Worm (Caenorhabditis elegans) whole organism, young adult: ENCODE results near the gene R04E5.7.

Experiments used
- B0261.1 ChIP-seq: sonication (generic microtip); optimal IDR thresholded peaks from 2 replicates; lab custom pipeline; 2016; ENCODE audit warnings: mild to moderate bottlenecking, missing genetic modification characterization, moderate library complexity, missing compliant biosample characterization
- B0336.3 ChIP-seq: fragments of 200-800 bp; sonication (Bioruptor generic); IDR thresholded peaks from 2 replicates; pipeline ENCODE4 v1.3.6; 2022; ENCODE audit warnings: missing genetic modification characterization, missing compliant biosample characterization
- C17E4.6 ChIP-seq: fragments of 200-800 bp; sonication (Bioruptor generic); IDR thresholded peaks from 2 replicates; pipeline ENCODE4 v1.3.6; 2022; ENCODE audit warnings: missing genetic modification reagents, missing genetic modification characterization, missing compliant biosample characterization
- F39B2.1 ChIP-seq: fragments of 200-800 bp; sonication (Bioruptor generic); IDR thresholded peaks from 2 replicates; pipeline ENCODE4 v1.3.6; 2022; ENCODE audit warnings: missing genetic modification reagents, missing genetic modification characterization, missing compliant biosample characterization
- F49E8.2 ChIP-seq: sonication (generic microtip); optimal IDR thresholded peaks from 3 replicates; lab custom pipeline; 2017; ENCODE audit warnings: missing genetic modification characterization, mild to moderate bottlenecking, missing compliant biosample characterization, antibody characterized with exemption, moderate library complexity; ENCODE audit not compliant: insufficient read depth
- F57C9.4 ChIP-seq: sonication (generic microtip); optimal IDR thresholded peaks from 2 replicates; lab custom pipeline; 2017; ENCODE audit warnings: mild to moderate bottlenecking, missing genetic modification characterization, missing compliant biosample characterization
- T07F8.4 ChIP-seq: sonication (generic microtip); optimal IDR thresholded peaks from 2 replicates; lab custom pipeline; 2016; ENCODE audit warnings: mild to moderate bottlenecking, missing genetic modification characterization, moderate library complexity, missing compliant biosample characterization
- Y67H2A.10 ChIP-seq: fragments of 200-800 bp; sonication (Bioruptor generic); conservative IDR thresholded peaks from 2 replicates; pipeline ENCODE4 v1.3.6; 2022; ENCODE audit warnings: missing genetic modification reagents, missing genetic modification characterization, missing compliant biosample characterization
- ama-1 ChIP-seq, 3 experiments: fragments of 150-350 bp in 1 of 3; sonication (generic microtip) in 2 of 3; optimal IDR thresholded peaks; 2 replicates each; lab custom pipeline; 2014 to 2018; ENCODE audit warnings: missing biosample characterization in 2 of 3, missing genetic modification characterization in 2 of 3, missing genetic modification reagents in 2 of 3
- atf-7 ChIP-seq: sonication (generic microtip); optimal IDR thresholded peaks from 2 replicates; lab custom pipeline; 2017; ENCODE audit warnings: mild to moderate bottlenecking, missing genetic modification characterization, missing compliant biosample characterization
- attf-5 ChIP-seq: fragments of 200-800 bp; sonication (Bioruptor generic); optimal IDR thresholded peaks from 2 replicates; lab custom pipeline; 2018; ENCODE audit warnings: mild to moderate bottlenecking, missing genetic modification characterization, missing compliant biosample characterization
- attf-6 ChIP-seq: fragments of 200-800 bp; sonication (Bioruptor generic); IDR thresholded peaks from 2 replicates; pipeline ENCODE4 v1.3.6; 2022; ENCODE audit warnings: missing genetic modification reagents, missing genetic modification characterization, missing compliant biosample characterization
- cebp-1 ChIP-seq, 2 experiments: fragments of 200-800 bp in 1 of 2; sonication (Bioruptor generic) in 1 of 2; sonication (generic microtip) in 1 of 2; IDR thresholded peaks in 1 of 2; optimal IDR thresholded peaks in 1 of 2; 2 replicates each; pipeline versions ENCODE4 v1.3.6 to Lab custom; 2017 to 2022; ENCODE audit warnings: missing compliant biosample characterization in 2 of 2, missing genetic modification characterization in 2 of 2, mild to moderate bottlenecking in 1 of 2, missing genetic modification reagents in 1 of 2, moderate library complexity in 1 of 2
- cebp-2 ChIP-seq: fragments of 200-800 bp; sonication (Bioruptor generic); IDR thresholded peaks from 2 replicates; pipeline ENCODE4 v1.3.6; 2022; ENCODE audit warnings: missing genetic modification characterization, missing compliant biosample characterization
- ceh-100 ChIP-seq: fragments of 200-800 bp; sonication (Bioruptor generic); IDR thresholded peaks from 2 replicates; pipeline ENCODE4 v1.3.6; 2022; ENCODE audit warnings: missing genetic modification reagents, missing genetic modification characterization, missing compliant biosample characterization
- die-1 ChIP-seq: sonication (generic microtip); optimal IDR thresholded peaks from 2 replicates; lab custom pipeline; 2016; ENCODE audit warnings: missing genotype, mild to moderate bottlenecking, missing genetic modification characterization, missing compliant biosample characterization
- dox-1 ChIP-seq: fragments of 200-800 bp; sonication (Bioruptor generic); IDR thresholded peaks from 2 replicates; pipeline ENCODE4 v1.3.6; 2022; ENCODE audit warnings: missing genetic modification reagents, missing genetic modification characterization, missing compliant biosample characterization
- dpff-1 ChIP-seq: sonication (generic microtip); optimal IDR thresholded peaks from 2 replicates; lab custom pipeline; 2017; ENCODE audit warnings: mild to moderate bottlenecking, missing genetic modification characterization, missing compliant biosample characterization
- ets-4 ChIP-seq: fragments of 200-800 bp; sonication (Bioruptor generic); optimal IDR thresholded peaks from 2 replicates; lab custom pipeline; 2018; ENCODE audit warnings: mild to moderate bottlenecking, missing genetic modification characterization, missing compliant biosample characterization
- fkh-3 ChIP-seq: sonication (generic microtip); optimal IDR thresholded peaks from 2 replicates; lab custom pipeline; 2016; ENCODE audit warnings: mild to moderate bottlenecking, missing genetic modification characterization, missing compliant biosample characterization
- hlh-12 ChIP-seq: sonication (generic microtip); optimal IDR thresholded peaks from 2 replicates; lab custom pipeline; 2016; ENCODE audit warnings: missing genetic modification characterization, missing compliant biosample characterization
- hlh-26 ChIP-seq: fragments of 200-800 bp; sonication (Bioruptor generic); conservative IDR thresholded peaks from 2 replicates; pipeline ENCODE4 v1.3.6; 2022; ENCODE audit warnings: missing genetic modification reagents, missing genetic modification characterization, missing compliant biosample characterization
- hmg-1.2 ChIP-seq: fragments of 200-800 bp; sonication (Bioruptor generic); IDR thresholded peaks from 2 replicates; pipeline ENCODE4 v1.3.6; 2022; ENCODE audit warnings: missing genetic modification reagents, missing genetic modification characterization, missing compliant biosample characterization
- hmg-20 ChIP-seq: fragments of 200-800 bp; sonication (Bioruptor generic); IDR thresholded peaks from 2 replicates; pipeline ENCODE4 v1.3.6; 2022; ENCODE audit warnings: missing genetic modification reagents, missing genetic modification characterization, missing compliant biosample characterization
- let-607 ChIP-seq, 2 experiments: fragments of 200-800 bp in 1 of 2; sonication (Bioruptor generic) in 1 of 2; sonication (generic microtip) in 1 of 2; optimal IDR thresholded peaks; 2 replicates each; lab custom pipeline; 2016 to 2018; ENCODE audit warnings: mild to moderate bottlenecking in 2 of 2, missing compliant biosample characterization in 2 of 2, missing genetic modification characterization in 2 of 2, moderate library complexity in 2 of 2, missing genotype in 1 of 2
- lin-35 ChIP-seq, 3 experiments: fragments of 150-350 bp in 2 of 3; sonication (generic microtip) in 1 of 3; optimal IDR thresholded peaks; 2 replicates each; lab custom pipeline; 2014 to 2018; ENCODE audit warnings: missing biosample characterization in 3 of 3, missing genetic modification characterization in 3 of 3, missing genetic modification reagents in 3 of 3
- madf-6 ChIP-seq: fragments of 200-800 bp; sonication (Bioruptor generic); IDR thresholded peaks from 2 replicates; pipeline ENCODE4 v1.3.6; 2022; ENCODE audit warnings: missing genetic modification reagents, missing genetic modification characterization, missing compliant biosample characterization
- mel-28 ChIP-seq: sonication (generic microtip); optimal IDR thresholded peaks from 2 replicates; lab custom pipeline; 2016; ENCODE audit warnings: borderline replicate concordance, mild to moderate bottlenecking, missing genetic modification characterization, missing compliant biosample characterization
- nfya-1 ChIP-seq: sonication (generic microtip); optimal IDR thresholded peaks from 2 replicates; lab custom pipeline; 2017; ENCODE audit warnings: antibody characterized with exemption, missing compliant biosample characterization, missing genetic modification characterization, borderline replicate concordance; ENCODE audit not compliant: insufficient read depth
- nfya-2 ChIP-seq: fragments of 200-800 bp; sonication (Bioruptor generic); IDR thresholded peaks from 2 replicates; pipeline ENCODE4 v1.3.6; 2022; ENCODE audit warnings: missing genetic modification reagents, missing genetic modification characterization, missing compliant biosample characterization
- nhr-27 ChIP-seq: fragments of 200-800 bp; sonication (Bioruptor generic); optimal IDR thresholded peaks from 2 replicates; lab custom pipeline; 2018; ENCODE audit warnings: mild to moderate bottlenecking, missing genetic modification characterization, moderate library complexity, missing compliant biosample characterization
- nhr-80 ChIP-seq: sonication (generic microtip); optimal IDR thresholded peaks from 2 replicates; lab custom pipeline; 2016; ENCODE audit warnings: missing genetic modification characterization, missing compliant biosample characterization
- pbrm-1 ChIP-seq: fragments of 200-800 bp; sonication (Bioruptor generic); IDR thresholded peaks from 2 replicates; pipeline ENCODE4 v1.3.6; 2022; ENCODE audit warnings: missing genetic modification reagents, missing genetic modification characterization, missing compliant biosample characterization
- sea-2 ChIP-seq: fragments of 200-800 bp; sonication (Bioruptor generic); IDR thresholded peaks from 2 replicates; pipeline ENCODE4 v1.3.6; 2022; ENCODE audit warnings: missing genetic modification characterization, missing compliant biosample characterization
- snpc-1.1 ChIP-seq: sonication (generic microtip); optimal IDR thresholded peaks from 2 replicates; lab custom pipeline; 2017; ENCODE audit warnings: missing genetic modification characterization, mild to moderate bottlenecking, missing compliant biosample characterization, antibody characterized with exemption, moderate library complexity, missing genotype, missing genetic modification reagents; ENCODE audit not compliant: insufficient read depth
- tbp1 ChIP-seq: fragments of 200-800 bp; sonication (Bioruptor generic); optimal IDR thresholded peaks from 2 replicates; lab custom pipeline; 2018; ENCODE audit warnings: mild to moderate bottlenecking, missing genetic modification characterization, missing compliant biosample characterization
- unc-130 ChIP-seq: sonication (generic microtip); optimal IDR thresholded peaks from 2 replicates; lab custom pipeline; 2016; ENCODE audit warnings: missing genetic modification reagents, missing genetic modification characterization, missing compliant biosample characterization
- unc-62 ChIP-seq: fragments of 150-350 bp; optimal IDR thresholded peaks from 2 replicates; lab custom pipeline; 2014; ENCODE audit warnings: missing biosample characterization, missing genetic modification reagents, missing genetic modification characterization
- zim-3 ChIP-seq: sonication (generic microtip); optimal IDR thresholded peaks from 2 replicates; lab custom pipeline; 2017; ENCODE audit warnings: mild to moderate bottlenecking, missing genetic modification characterization, moderate library complexity, missing compliant biosample characterization
- ztf-18 ChIP-seq: sonication (generic microtip); optimal IDR thresholded peaks from 2 replicates; lab custom pipeline; 2016; ENCODE audit warnings: missing genotype, mild to moderate bottlenecking, missing genetic modification characterization, missing compliant biosample characterization
- ztf-26 ChIP-seq: sonication (generic microtip); optimal IDR thresholded peaks from 2 replicates; lab custom pipeline; 2017; ENCODE audit warnings: missing genetic modification characterization, missing compliant biosample characterization

The R04E5.7 gene

DNA sequence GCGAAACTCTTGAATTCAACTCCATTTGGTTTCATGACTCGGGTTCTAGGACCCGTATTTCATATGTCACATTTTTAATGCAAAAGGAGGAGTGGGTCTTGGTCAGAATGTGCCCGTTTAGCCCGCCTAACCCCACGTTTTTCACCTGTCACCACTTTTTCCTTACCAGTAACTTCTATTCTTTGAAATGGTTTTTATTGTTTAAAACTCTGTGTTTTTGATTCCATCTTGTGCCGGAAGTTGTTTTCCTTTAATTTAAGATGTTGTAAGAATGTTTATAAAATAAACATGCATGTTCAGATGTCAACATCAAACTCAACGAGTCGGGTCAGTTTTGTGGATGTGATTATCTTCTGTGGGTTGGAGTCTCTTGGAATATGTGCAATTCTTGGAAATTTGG lies 18.5 kb downstream of the R04E5.7 start, which contains the start of gene ZK721.4:
TSS of gene ZK721.4 (plus strand) at position 301 of the 400 bp plus-strand sequence.
- TF ChIP-seq hmg-20 (GFP tag; lab: Robert Waterston, UW) (no peak), T07F8.4 (tag; lab: Kevin White, UChicago) (no peak), nfya-2 (no peak), Y67H2A.10 (no peak), C17E4.6 (GFP tag; lab: Robert Waterston, UW) (no peak), cebp-1 (GFP tag; IDR thresholded peaks at IDR 0.05; lab: Robert Waterston, UW) (no peak), cebp-1 (tag; optimal IDR thresholded peaks at IDR 0.05; lab: Kevin White, UChicago) (no peak), dpff-1 (tag; lab: Kevin White, UChicago) (no peak)
- TF ChIP-seq, all 124 proteins: peak for 0

DNA sequence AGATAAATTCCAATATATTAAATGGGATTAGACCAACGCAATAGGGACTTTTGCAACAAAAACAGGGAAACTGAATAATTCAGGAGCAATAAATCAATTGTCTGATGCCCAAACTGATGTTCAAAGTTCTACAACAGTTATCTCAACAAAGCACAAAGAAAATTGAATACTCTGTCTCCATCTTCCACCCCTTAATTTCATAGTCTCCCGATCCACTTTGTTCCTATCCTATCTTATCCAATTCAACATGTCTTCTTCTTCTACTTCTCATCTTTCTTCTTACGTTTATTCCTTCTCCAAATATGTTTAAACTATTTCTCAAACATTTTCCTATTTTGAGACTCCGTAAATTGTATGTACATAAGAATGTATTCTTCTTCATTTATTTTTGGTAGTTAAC lies 26.7 kb downstream of the R04E5.7 start:
- no peak for TF ChIP-seq unc-130 (GFP tag; lab: Kevin White, UChicago)
- TF ChIP-seq hmg-1.2: no peak
- TF ChIP-seq ama-1 (optimal IDR thresholded peaks at IDR 0.05; lab: Kevin White, UChicago): no peak
- TF ChIP-seq ama-1 (GFP tag; optimal IDR thresholded peaks at IDR 0.05; lab: Kevin White, UChicago): no peak

DNA sequence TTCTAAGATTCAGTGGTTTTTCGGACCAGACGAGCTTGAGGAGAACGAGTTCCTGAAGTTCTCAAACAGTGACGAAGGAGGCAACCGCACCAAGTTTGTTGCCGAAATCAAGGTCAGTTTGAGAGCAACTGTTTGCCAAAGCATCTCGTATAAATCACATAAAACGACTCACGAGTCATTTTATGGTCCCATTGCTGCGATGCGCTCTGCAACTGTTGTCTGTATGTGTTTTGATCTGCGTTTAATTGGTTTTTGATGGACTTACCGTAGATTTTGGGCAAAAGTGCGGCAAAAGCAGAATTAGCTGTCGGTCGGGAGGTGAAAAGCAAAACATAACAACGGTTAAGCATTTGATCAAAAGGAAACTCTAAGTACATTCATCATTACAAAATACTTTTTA lies 33.0 kb downstream of the R04E5.7 start:
- no peak for TF ChIP-seq sea-2 (GFP tag; lab: Robert Waterston, UW)
- TF ChIP-seq ama-1 (optimal IDR thresholded peaks at IDR 0.05; lab: Kevin White, UChicago): no peak
- TF ChIP-seq ama-1 (GFP tag; optimal IDR thresholded peaks at IDR 0.05; lab: Kevin White, UChicago): no peak
- no peak for TF ChIP-seq attf-5 (GFP tag; lab: Kevin White, UChicago)
- TF ChIP-seq nhr-80 (tag; lab: Kevin White, UChicago): no peak
- TF ChIP-seq die-1 (tag; lab: Kevin White, UChicago): no peak
- no peak for TF ChIP-seq mel-28 (tag; lab: Kevin White, UChicago)
- no peak for TF ChIP-seq ceh-100 (GFP tag; lab: Robert Waterston, UW)
- TF ChIP-seq nfya-1: no peak
- TF ChIP-seq unc-62 (GFP tag; lab: Kevin White, UChicago): no peak
- no peak for TF ChIP-seq B0261.1 (tag; lab: Kevin White, UChicago)
- TF ChIP-seq hlh-26 (GFP tag; lab: Robert Waterston, UW): no peak

DNA sequence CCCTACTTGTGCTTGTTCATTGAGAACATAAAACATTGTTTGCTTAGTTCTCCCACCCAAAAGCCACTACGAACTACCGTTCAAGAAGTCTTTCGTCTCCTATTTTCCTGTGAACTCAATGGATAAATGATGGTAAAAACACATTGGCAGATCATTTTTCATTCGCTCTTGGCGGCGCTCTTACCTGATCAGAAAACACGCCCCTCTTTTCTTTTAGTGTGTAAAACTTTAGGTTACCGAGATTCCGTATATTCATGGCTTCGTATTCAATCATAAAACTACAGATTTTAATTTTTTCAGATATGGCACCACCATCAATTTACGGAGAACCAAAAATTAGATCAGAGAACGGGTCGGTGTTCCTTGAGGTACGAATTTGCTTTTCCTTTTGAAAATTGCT lies 33.5 kb downstream of the R04E5.7 start, which contains the start of gene zig-12:
TSS of gene zig-12 (plus strand) at position 301 of the 400 bp plus-strand sequence.
- no peak for TF ChIP-seq cebp-2
- TF ChIP-seq B0336.3 (GFP tag; lab: Robert Waterston, UW): no peak
- TF ChIP-seq dox-1: no peak
- TF ChIP-seq lin-35 (GFP tag; optimal IDR thresholded peaks at IDR 0.05; lab: Kevin White, UChicago): no peak
- no peak for TF ChIP-seq tbp1 (GFP tag; lab: Kevin White, UChicago)
- no peak for TF ChIP-seq ztf-26 (tag; lab: Kevin White, UChicago)
- no peak for TF ChIP-seq ets-4 (GFP tag; lab: Kevin White, UChicago)
- no peak for TF ChIP-seq zim-3 (tag; lab: Kevin White, UChicago)
- no peak for TF ChIP-seq ama-1 (optimal IDR thresholded peaks at IDR 0.05; lab: Kevin White, UChicago)
- no peak for TF ChIP-seq ama-1 (GFP tag; optimal IDR thresholded peaks at IDR 0.05; lab: Kevin White, UChicago)
- no peak for TF ChIP-seq hlh-12 (tag; lab: Kevin White, UChicago)

DNA sequence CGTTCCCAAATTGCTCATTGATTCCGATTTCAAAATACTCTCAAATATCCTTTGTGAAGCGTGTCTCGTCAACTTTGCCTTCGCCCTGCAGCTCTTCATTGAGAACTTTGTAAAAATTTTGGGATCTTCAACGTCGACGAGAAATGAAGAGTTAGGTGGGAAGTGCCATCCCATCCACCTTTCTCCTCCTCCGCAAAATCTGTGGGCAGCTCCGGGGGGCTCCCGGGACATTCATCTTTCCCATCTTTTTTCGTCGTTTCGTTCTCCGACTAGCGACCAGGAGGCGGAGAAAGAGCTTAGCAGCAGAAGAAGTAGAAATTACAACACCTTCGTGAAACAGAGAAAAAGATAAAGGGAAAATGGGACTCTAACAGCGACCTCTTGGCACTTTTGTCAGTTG lies 34.1 kb downstream of the R04E5.7 start:
- TF ChIP-seq nhr-27 (tag; lab: Kevin White, UChicago) (no peak), attf-6 (no peak), atf-7 (tag; lab: Kevin White, UChicago) (no peak), ztf-18 (tag; lab: Kevin White, UChicago) (no peak), pbrm-1 (GFP tag; lab: Robert Waterston, UW) (no peak), fkh-3 (tag; lab: Kevin White, UChicago) (no peak), snpc-1.1 (tag; lab: Kevin White, UChicago) (no peak), die-1 (tag; lab: Kevin White, UChicago) (no peak), madf-6 (GFP tag; lab: Robert Waterston, UW) (no peak), hlh-12 (tag; lab: Kevin White, UChicago) (no peak), F57C9.4 (no peak), let-607 (tag; optimal IDR thresholded peaks at IDR 0.05; lab: Kevin White, UChicago) (no peak), dpff-1 (tag; lab: Kevin White, UChicago) (no peak), F49E8.2 (no peak), F39B2.1 (GFP tag; lab: Robert Waterston, UW) (no peak), cebp-1 (GFP tag; IDR thresholded peaks at IDR 0.05; lab: Robert Waterston, UW) (no peak), cebp-1 (tag; optimal IDR thresholded peaks at IDR 0.05; lab: Kevin White, UChicago) (no peak)
